Worm (Caenorhabditis elegans): ENCODE measurements around the gene fbxc-7.

- TF ChIP-seq ceh-83 (GFP tag; optimal IDR thresholded peaks at IDR 0.05) (no peak), sptf-1 (tag; optimal IDR thresholded peaks at IDR 0.05) (no peak), unc-62 (GFP tag; optimal IDR thresholded peaks at IDR 0.05) (no peak), elt-3 (tag; optimal IDR thresholded peaks at IDR 0.05) (no peak), nhr-237 (tag; optimal IDR thresholded peaks at IDR 0.05) (no peak), hlh-1 (tag; optimal IDR thresholded peaks at IDR 0.05) (no peak), snpc-4 (tag; optimal IDR thresholded peaks at IDR 0.05) (no peak), nhr-12 (tag; optimal IDR thresholded peaks at IDR 0.05) (no peak), mep-1 (tag; optimal IDR thresholded peaks at IDR 0.05) (no peak)
These were observed 27.4 kb upstream of the fbxc-7 start, which contains the start of gene R07C3.13 for ce11 chrII:927331-927730.
